Fruit fly (Drosophila melanogaster) whole organism, pupa: ENCODE data around the gene CG4658.

Experiments
- CG10348 ChIP-seq: fragments of 200-800 bp; sonication (Bioruptor generic); IDR thresholded peaks from 2 replicates; pipeline ENCODE4 v1.3.6; 2022; ENCODE audit warnings: missing biosample characterization, missing genetic modification characterization
- CG12605 ChIP-seq: fragments of 200-800 bp; sonication (Bioruptor generic); IDR thresholded peaks from 2 replicates; pipeline ENCODE4 v1.3.6; 2022; ENCODE audit warnings: missing biosample characterization, missing genetic modification characterization
- CG13204 ChIP-seq: fragments of 200-800 bp; sonication (Bioruptor generic); optimal IDR thresholded peaks from 2 replicates; lab custom pipeline; 2018; ENCODE audit warnings: missing biosample characterization, mild to moderate bottlenecking, missing genetic modification characterization, moderate library complexity
- CG14655 ChIP-seq: fragments of 200-800 bp; sonication (Bioruptor generic); optimal IDR thresholded peaks from 3 replicates; lab custom pipeline; 2017; ENCODE audit warnings: mild to moderate bottlenecking, missing biosample characterization, missing genetic modification reagents, missing genetic modification characterization
- CG15710 ChIP-seq: fragments of 200-800 bp; sonication (Bioruptor generic); optimal IDR thresholded peaks from 2 replicates; lab custom pipeline; 2018; ENCODE audit warnings: missing biosample characterization, mild to moderate bottlenecking, missing genetic modification characterization, moderate library complexity
- CG17806 ChIP-seq: fragments of 200-800 bp; sonication (Bioruptor generic); optimal IDR thresholded peaks from 2 replicates; lab custom pipeline; 2018; ENCODE audit warnings: missing biosample characterization, mild to moderate bottlenecking, missing genetic modification characterization, moderate library complexity
- CG32121 ChIP-seq: fragments of 200-800 bp; sonication (Bioruptor generic); IDR thresholded peaks from 2 replicates; pipeline ENCODE4 v1.3.6; 2022; ENCODE audit warnings: missing biosample characterization, missing genetic modification characterization
- CG34367 ChIP-seq: fragments of 200-800 bp; sonication (Bioruptor generic); optimal IDR thresholded peaks from 2 replicates; lab custom pipeline; 2018; ENCODE audit warnings: missing biosample characterization, mild to moderate bottlenecking, missing genetic modification characterization
- CG4496 ChIP-seq: fragments of 200-800 bp; sonication (Bioruptor generic); IDR thresholded peaks from 3 replicates; pipeline ENCODE4 v1.3.6; 2022; ENCODE audit warnings: missing biosample characterization, missing genetic modification characterization
- CG8159 ChIP-seq: fragments of 200-800 bp; sonication (Bioruptor generic); optimal IDR thresholded peaks from 3 replicates; lab custom pipeline; 2018; ENCODE audit warnings: missing biosample characterization, mild to moderate bottlenecking, missing genetic modification characterization, moderate library complexity
- CG8301 ChIP-seq: fragments of 200-800 bp; sonication (Bioruptor generic); optimal IDR thresholded peaks from 2 replicates; lab custom pipeline; 2018; ENCODE audit warnings: missing biosample characterization, mild to moderate bottlenecking, missing genetic modification characterization
- CG9948 ChIP-seq: fragments of 200-800 bp; sonication (Bioruptor generic); optimal IDR thresholded peaks from 2 replicates; lab custom pipeline; 2018; ENCODE audit warnings: missing biosample characterization, mild to moderate bottlenecking, missing genetic modification characterization, moderate library complexity
- D1 ChIP-seq: fragments of 200-800 bp; sonication (Bioruptor generic); optimal IDR thresholded peaks from 2 replicates; lab custom pipeline; 2018; ENCODE audit warnings: missing biosample characterization, mild to moderate bottlenecking, missing genetic modification characterization, moderate library complexity
- EcR ChIP-seq: fragments of 200-800 bp; sonication (Bioruptor generic); optimal IDR thresholded peaks from 3 replicates; lab custom pipeline; 2019; ENCODE audit warnings: missing biosample characterization, missing genetic modification characterization, mild to moderate bottlenecking, moderate library complexity, missing genetic modification reagents
- Ets98B ChIP-seq: fragments of 200-800 bp; sonication (Bioruptor generic); IDR thresholded peaks from 2 replicates; pipeline ENCODE4 v1.3.6; 2022; ENCODE audit warnings: missing biosample characterization, missing genetic modification characterization
- Pif1A ChIP-seq: fragments of 200-800 bp; sonication (Bioruptor generic); optimal IDR thresholded peaks from 3 replicates; lab custom pipeline; 2016; ENCODE audit warnings: missing biosample characterization, missing genetic modification characterization
- Pif1B ChIP-seq: fragments of 200-800 bp; sonication (Bioruptor generic); optimal IDR thresholded peaks from 3 replicates; lab custom pipeline; 2016; ENCODE audit warnings: missing biosample characterization, missing genetic modification characterization
- Snoo ChIP-seq: fragments of 200-800 bp; sonication (Bioruptor generic); optimal IDR thresholded peaks from 3 replicates; lab custom pipeline; 2017; ENCODE audit warnings: missing biosample characterization, mild to moderate bottlenecking, missing genetic modification characterization, inconsistent platforms
- fd96Ca ChIP-seq: fragments of 200-800 bp; sonication (Bioruptor generic); IDR thresholded peaks from 3 replicates; pipeline ENCODE4 v1.3.6; 2022; ENCODE audit warnings: missing biosample characterization, missing genetic modification characterization
- gl ChIP-seq: fragments of 200-800 bp; sonication (Bioruptor generic); optimal IDR thresholded peaks from 2 replicates; lab custom pipeline; 2018; ENCODE audit warnings: missing biosample characterization, mild to moderate bottlenecking, missing genetic modification characterization
- rn ChIP-seq: fragments of 200-800 bp; sonication (Bioruptor generic); IDR thresholded peaks from 2 replicates; pipeline ENCODE4 v1.3.6; 2022; ENCODE audit warnings: missing biosample characterization, missing genetic modification characterization

CG4658 gene

DNA sequence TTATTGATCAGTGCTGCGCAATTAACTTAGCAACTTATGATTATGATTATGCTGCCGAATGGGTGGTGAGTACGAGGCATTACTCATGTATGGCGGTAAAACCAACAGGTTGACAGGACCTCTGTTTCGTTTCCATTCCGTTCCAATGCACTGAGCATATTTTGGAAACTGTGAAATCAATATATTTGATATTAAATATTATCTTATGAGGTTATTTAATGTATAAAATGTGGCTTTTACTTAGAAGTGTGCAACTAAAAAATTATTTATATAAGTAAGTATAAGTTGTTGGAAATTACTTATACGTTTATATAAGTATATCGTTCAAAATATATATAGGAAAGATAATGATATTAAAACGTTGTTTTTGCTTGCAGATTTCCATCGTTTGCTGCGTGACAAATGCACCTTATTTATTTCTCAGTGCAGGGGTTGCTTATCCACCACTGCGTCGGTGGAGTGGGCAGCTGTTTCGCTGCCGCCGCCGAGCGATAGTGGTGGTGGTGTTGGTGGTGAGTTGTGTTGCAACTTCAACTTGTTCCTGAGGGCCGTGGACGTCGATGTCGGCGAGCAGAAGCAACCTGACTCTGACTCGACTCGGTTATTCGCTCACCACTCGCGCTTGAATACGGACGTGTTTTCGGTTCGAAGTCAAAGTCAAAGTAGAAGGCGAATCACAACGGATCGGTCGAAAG lies 27.3 kb downstream of the CG4658 start, which contains the start of gene bib:
Gene bib (plus strand): TSS at position 568 of the 695 bp plus-strand sequence.
- TF ChIP-seq CG8159 (tag; lab: Kevin White, UChicago) (peak; percentile 95), CG32121 (GFP tag; lab: Robert Waterston, UW) (peak; percentile 62), EcR (GFP tag; lab: Kevin White, UChicago) (peak; percentile 56), CG14655 (peak; percentile 92), CG13204 (GFP tag; lab: Kevin White, UChicago) (peak; percentile 82), gl (tag; lab: Kevin White, UChicago) (peak; percentile 68), CG9948 (tag; lab: Kevin White, UChicago) (peak; percentile 96), Snoo (peak; percentile 82), D1 (tag; lab: Kevin White, UChicago) (peak; percentile 97), Pif1A (GFP tag; lab: Kevin White, UChicago) (peak; percentile 80), Pif1B (GFP tag; lab: Kevin White, UChicago) (peak; percentile 90), CG17806 (peak; percentile 90), CG4496 (peak; percentile 73; the same call in 1 of the 3 replicates), rn (GFP tag; lab: Robert Waterston, UW) (no peak), Ets98B (GFP tag; lab: Robert Waterston, UW) (peak; percentile 51), CG15710 (tag; lab: Kevin White, UChicago) (peak; percentile 89), fd96Ca (GFP tag; lab: Robert Waterston, UW) (peak; percentile 51; the same call in 1 of the 3 replicates), CG8301 (peak; percentile 84), CG12605 (GFP tag; lab: Robert Waterston, UW) (0 out of 2 replicates have a peak, but pooled peaks have one; percentile 33), CG34367 (tag; lab: Kevin White, UChicago) (peak; percentile 85), CG10348 (no peak)

DNA sequence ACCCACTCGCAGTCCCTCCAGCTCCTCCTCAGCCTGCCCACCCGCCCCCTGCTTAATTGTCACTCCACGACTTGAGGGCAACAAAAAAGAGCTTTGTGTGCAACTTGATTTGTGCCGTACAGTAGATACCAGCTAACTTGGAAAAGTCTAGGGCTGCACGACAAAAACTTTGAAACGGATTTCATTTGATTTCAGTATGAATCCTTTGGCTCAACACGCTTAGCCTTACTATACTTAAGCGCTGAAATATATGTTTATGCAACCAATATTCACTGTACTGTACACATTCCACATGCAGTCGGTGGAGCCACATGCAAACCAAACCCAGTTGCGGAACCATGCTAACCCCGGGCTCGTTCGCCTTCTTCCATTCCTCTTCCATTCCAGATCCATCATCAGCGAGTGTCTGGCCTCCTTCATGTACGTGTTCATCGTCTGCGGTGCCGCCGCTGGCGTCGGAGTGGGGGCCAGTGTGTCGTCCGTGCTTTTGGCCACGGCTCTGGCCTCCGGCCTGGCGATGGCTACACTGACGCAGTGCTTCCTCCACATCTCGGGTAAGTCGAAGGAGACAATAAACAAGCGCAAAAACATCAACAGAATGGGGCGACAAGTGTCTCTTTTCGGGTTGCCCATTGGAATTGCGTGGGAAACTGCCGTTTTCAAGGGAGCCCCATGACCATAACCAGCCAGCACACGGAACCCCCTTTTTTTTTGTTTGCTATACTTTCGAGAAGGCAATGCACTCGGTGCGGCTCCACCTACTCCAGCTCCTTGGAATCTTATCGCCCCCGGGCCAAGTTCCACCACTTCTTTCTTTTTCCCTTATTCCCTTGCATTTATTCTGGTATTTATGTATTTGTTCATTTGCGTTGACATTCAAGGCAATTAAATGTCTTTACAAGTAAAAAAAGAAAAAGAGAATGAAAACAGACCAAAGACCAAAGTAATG lies 29.7 kb downstream of the CG4658 start:
- TF ChIP-seq CG12605 (GFP tag; lab: Robert Waterston, UW) (peak; percentile 90), D1 (tag; lab: Kevin White, UChicago) (peak; percentile 45), gl (tag; lab: Kevin White, UChicago) (peak; percentile 92), EcR (GFP tag; lab: Kevin White, UChicago) (peak; percentile 76), rn (GFP tag; lab: Robert Waterston, UW) (peak; percentile 90), CG10348 (0 out of 2 replicates have a peak, but pooled peaks have one; percentile 28), CG8159 (tag; lab: Kevin White, UChicago) (peak; percentile 93), CG17806 (peak; percentile 94), CG34367 (tag; lab: Kevin White, UChicago) (peak; percentile 92), CG9948 (tag; lab: Kevin White, UChicago) (peak; percentile 92), CG15710 (tag; lab: Kevin White, UChicago) (peak; percentile 94), CG14655 (peak; percentile 94), Pif1A (GFP tag; lab: Kevin White, UChicago) (peak; percentile 93), CG13204 (GFP tag; lab: Kevin White, UChicago) (peak; percentile 89), CG32121 (GFP tag; lab: Robert Waterston, UW) (peak; percentile 89), CG8301 (peak; percentile 92), CG4496 (peak; percentile 95), Snoo (peak; percentile 81), Pif1B (GFP tag; lab: Kevin White, UChicago) (peak; percentile 95), Ets98B (GFP tag; lab: Robert Waterston, UW) (peak; percentile 95), fd96Ca (GFP tag; lab: Robert Waterston, UW) (peak; percentile 97)

DNA sequence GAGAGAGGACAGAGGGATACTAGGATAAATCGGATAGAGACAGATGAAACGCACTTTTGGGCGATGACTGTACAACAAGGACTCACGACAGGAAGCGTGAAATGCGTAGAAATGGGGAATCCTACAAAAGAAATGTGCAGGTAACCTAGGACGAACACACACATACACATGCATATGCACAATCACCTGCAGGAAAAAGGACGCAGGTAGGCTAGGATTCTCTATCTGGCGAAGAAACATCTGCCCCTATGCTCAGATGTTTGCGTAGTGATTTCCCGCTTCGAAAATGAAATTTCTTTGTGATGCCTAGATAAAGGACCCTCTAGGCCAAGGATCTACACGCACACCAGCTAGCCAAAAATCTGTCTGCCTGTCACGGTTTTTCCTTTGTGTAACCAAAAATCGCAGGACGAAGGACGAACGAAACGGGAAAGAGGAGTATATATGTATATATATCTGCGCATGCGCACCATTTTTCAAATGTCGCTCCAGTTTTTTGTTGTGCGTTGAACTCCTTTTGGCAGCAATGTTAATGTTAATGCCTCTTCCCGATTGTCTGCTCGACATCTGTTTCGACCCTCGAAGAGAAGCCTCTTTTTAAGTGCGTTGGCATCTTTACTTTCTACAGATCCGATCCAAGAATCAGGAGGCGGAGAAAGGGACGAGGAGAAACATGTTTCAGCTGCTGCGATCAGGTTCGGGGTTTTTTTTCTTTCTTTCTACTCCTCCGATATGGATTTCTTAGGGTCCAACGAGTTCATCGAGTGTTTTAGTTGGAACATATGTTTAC lies 31.5 kb downstream of the CG4658 start:
- TF ChIP-seq Ets98B (GFP tag; lab: Robert Waterston, UW) (no peak), CG15710 (tag; lab: Kevin White, UChicago) (no peak), EcR (GFP tag; lab: Kevin White, UChicago) (peak; percentile 86), CG10348 (no peak), CG8301 (no peak), D1 (tag; lab: Kevin White, UChicago) (no peak), CG17806 (no peak)

DNA sequence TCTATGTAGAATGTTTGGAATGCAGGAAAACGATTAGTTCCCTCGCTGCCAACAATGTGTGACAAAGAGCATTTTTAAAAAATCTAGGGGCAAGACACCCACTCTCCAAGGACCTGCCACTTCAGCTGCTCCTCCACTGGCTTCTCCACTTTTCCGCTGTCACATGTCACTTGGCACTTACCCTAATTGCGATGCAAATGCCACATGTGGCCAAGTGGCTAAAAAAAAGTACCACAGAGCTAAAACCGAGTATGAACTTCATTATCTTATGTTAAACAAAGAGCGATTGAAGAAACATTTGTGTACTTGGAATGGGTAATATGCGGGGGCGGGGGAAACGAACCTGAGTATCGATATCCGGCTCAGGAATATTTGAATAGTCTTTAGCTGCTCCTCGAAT lies 32.3 kb downstream of the CG4658 start:
- no peak for TF ChIP-seq Pif1A (GFP tag; lab: Kevin White, UChicago)
- TF ChIP-seq Snoo = no peak
- TF ChIP-seq CG14655 = no peak
- no peak for TF ChIP-seq CG32121 (GFP tag; lab: Robert Waterston, UW)
- TF ChIP-seq D1 (tag; lab: Kevin White, UChicago) = no peak
- no peak for TF ChIP-seq CG12605 (GFP tag; lab: Robert Waterston, UW)
- no peak for TF ChIP-seq Ets98B (GFP tag; lab: Robert Waterston, UW)
- TF ChIP-seq fd96Ca (GFP tag; lab: Robert Waterston, UW) = no peak
- TF ChIP-seq CG13204 (GFP tag; lab: Kevin White, UChicago) = no peak
- no peak for TF ChIP-seq CG8301
